Fruit fly (Drosophila melanogaster): ENCODE results near the gene OtopLb.

DNA sequence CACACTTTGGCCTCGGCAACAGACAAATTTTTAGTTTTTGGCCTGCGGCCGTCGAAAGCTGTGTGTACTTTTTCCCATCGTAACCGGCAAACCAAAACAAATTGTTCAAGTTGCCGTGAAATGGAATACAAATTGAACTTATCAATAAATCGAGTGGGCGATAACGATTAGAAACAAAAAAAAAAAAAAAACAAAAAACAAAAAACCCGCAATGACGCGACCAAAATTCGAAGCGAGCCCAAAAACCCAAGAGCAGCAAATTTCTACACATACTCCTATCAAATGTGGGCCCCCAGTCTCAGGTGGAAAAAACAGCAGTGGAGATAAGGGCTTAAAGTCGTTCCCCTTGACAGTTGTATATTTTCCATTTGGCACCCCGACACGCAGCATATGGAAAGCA lies 26.9 kb upstream of the OtopLb start:
- TF ChIP-seq Sin3A (optimal IDR thresholded peaks at IDR 0.05) (no peak), ttk (optimal IDR thresholded peaks at IDR 0.05) (no peak), psq (optimal IDR thresholded peaks at IDR 0.05) (no peak), insv (optimal IDR thresholded peaks at IDR 0.05) (no peak)
